Worm (Caenorhabditis elegans): ENCODE results near the gene clec-76.

clec-76 gene

DNA sequence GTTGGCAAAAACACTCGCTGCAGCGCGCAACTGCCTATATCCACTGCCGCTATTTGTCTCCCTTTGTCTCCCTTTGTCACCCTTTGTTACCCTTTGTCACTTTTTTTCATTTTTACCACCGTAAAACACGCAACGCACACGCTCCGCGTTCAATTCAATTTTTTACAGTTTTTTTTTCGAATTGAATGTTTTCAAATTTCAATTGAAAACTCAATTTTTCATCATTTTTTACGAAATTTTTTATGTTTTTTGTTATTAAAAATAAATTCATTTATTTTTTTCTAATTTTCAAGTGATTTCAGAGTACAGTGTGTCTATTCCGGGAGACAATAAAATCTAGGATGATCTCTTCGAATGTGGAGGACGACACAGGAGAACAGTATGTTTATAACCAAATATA lies 22.0 kb upstream of the clec-76 start, which contains the start of gene Y46C8AL.11:
Gene Y46C8AL.11, plus strand, starts transcription at position 301 of the 400 bp plus-strand sequence.
- TF ChIP-seq ztf-29 (GFP tag; IDR thresholded peaks at IDR 0.05), result no peak
- TF ChIP-seq klf-2 (GFP tag; conservative IDR thresholded peaks at IDR 0.05), result no peak
- no peak for TF ChIP-seq T22C8.4 (GFP tag; IDR thresholded peaks at IDR 0.05)
- no peak for TF ChIP-seq med-1 (GFP tag; optimal IDR thresholded peaks at IDR 0.05; ENCODE audit: insufficient read depth)
- TF ChIP-seq ztf-23 (GFP tag; IDR thresholded peaks at IDR 0.05), result no peak
- TF ChIP-seq tab-1 (GFP tag; IDR thresholded peaks at IDR 0.05), result no peak
- no peak for TF ChIP-seq flt-1 (GFP tag; IDR thresholded peaks at IDR 0.05)
- TF ChIP-seq cog-1 (tag; optimal IDR thresholded peaks at IDR 0.05), result no peak
- no peak for TF ChIP-seq ref-1 (GFP tag; conservative IDR thresholded peaks at IDR 0.05)

DNA sequence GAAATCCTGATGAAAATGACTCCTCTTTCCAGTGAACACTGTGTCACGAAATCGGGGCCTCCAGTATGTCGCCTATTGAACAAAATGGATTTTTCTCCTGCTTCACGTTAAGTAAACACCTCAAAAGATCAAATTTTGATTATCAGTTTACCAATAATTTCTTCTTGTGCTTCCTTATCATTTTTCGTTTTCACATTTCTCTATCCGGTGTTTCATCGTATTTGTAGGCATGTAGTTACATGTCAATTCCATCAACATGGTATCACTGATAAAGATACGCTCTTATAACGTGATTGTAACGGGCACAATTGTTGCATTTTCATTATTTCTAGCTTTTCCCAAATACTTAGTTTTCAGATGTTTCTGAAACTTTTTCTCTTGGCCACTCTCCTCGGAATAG lies 20.6 kb upstream of the clec-76 start, which contains the start of gene clec-72:
Gene clec-72, plus strand, starts transcription at position 358 of the 400 bp plus-strand sequence.
- no peak for TF ChIP-seq flt-1 (GFP tag; IDR thresholded peaks at IDR 0.05)
- no peak for TF ChIP-seq tab-1 (GFP tag; IDR thresholded peaks at IDR 0.05)
- no peak for TF ChIP-seq T22C8.4 (GFP tag; IDR thresholded peaks at IDR 0.05)
- TF ChIP-seq ref-1 (GFP tag; conservative IDR thresholded peaks at IDR 0.05), result no peak

DNA sequence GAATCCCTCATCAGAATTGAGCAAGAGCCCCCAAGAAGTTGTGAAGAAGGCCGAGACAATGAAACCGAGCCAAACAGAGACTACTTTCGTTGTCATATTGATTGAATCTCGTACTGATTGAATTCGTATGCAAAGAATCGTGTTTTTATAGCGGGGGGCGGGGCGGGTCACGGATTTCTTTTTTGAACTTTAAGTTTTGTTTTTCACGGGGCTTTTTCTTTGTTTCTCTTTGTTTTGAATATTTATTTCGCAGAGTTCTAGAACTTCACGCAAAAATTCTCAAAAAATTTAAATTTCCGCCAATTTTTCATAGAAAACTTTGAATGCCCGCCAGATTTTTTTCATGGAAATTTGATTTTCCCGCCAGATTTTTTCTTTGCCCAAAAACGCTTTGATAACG lies 9.0 kb upstream of the clec-76 start, which contains the start of gene clec-73:
Gene clec-73, minus strand, starts transcription at position 101 of the 400 bp plus-strand sequence.
- no peak for TF ChIP-seq ztf-29 (GFP tag; IDR thresholded peaks at IDR 0.05)
- no peak for TF ChIP-seq ztf-23 (GFP tag; IDR thresholded peaks at IDR 0.05)
- no peak for TF ChIP-seq cog-1 (tag; optimal IDR thresholded peaks at IDR 0.05)
- TF ChIP-seq med-1 (GFP tag; optimal IDR thresholded peaks at IDR 0.05; ENCODE audit: insufficient read depth), result no peak
- TF ChIP-seq klf-2 (GFP tag; conservative IDR thresholded peaks at IDR 0.05), result no peak
- TF ChIP-seq flt-1 (GFP tag; IDR thresholded peaks at IDR 0.05), result no peak
- TF ChIP-seq ref-1 (GFP tag; conservative IDR thresholded peaks at IDR 0.05), result no peak
- no peak for TF ChIP-seq tab-1 (GFP tag; IDR thresholded peaks at IDR 0.05)
- no peak for TF ChIP-seq T22C8.4 (GFP tag; IDR thresholded peaks at IDR 0.05)

DNA sequence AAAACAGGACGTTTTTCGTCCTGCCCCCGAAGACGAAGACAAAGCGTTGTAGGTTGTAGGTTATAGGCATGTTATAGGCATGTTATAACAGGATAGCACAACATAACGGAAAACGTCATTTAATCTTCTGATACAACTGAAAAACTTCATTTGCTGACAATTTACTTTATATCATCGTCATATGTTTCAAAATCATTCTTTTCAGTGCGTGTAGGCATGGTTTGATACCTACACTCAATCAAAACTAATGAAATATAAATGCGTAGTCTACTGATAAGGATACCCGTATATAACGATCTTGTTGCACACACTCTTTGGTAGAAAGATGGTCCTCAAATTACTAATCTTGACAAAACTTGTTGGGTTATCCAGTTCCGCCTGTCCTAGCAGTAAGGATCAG lies 8.3 kb upstream of the clec-76 start, which contains the start of gene clec-74:
Gene clec-74, plus strand, starts transcription at position 301 of the 400 bp plus-strand sequence.
- no peak for TF ChIP-seq med-1 (GFP tag; optimal IDR thresholded peaks at IDR 0.05; ENCODE audit: insufficient read depth)
- no peak for TF ChIP-seq ztf-29 (GFP tag; IDR thresholded peaks at IDR 0.05)
- no peak for TF ChIP-seq flt-1 (GFP tag; IDR thresholded peaks at IDR 0.05)
- no peak for TF ChIP-seq ztf-23 (GFP tag; IDR thresholded peaks at IDR 0.05)
- TF ChIP-seq ref-1 (GFP tag; conservative IDR thresholded peaks at IDR 0.05), result no peak
- TF ChIP-seq tab-1 (GFP tag; IDR thresholded peaks at IDR 0.05), result no peak

DNA sequence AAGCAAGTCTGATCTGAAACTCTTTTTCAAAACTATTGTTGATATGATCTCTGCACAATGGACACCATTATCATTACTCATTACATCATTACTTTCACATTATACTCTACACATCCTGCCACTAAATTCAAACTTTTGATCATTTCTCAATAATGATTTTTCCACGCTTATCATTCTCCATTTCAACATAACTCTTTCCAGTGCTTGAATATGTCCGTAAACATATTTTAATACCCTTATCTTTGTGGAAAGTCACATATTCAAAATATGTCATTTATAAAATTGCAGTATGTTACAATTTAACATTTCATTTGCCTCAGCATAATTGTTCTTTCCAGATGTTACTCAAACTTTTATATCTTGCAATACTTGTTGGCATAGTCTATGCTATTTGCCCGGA lies 4.7 kb upstream of the clec-76 start, which contains the start of gene clec-75:
Gene clec-75, plus strand, starts transcription at position 339 of the 400 bp plus-strand sequence.
- TF ChIP-seq ref-1 (GFP tag; conservative IDR thresholded peaks at IDR 0.05) (no peak), flt-1 (GFP tag; IDR thresholded peaks at IDR 0.05) (no peak), ztf-29 (GFP tag; IDR thresholded peaks at IDR 0.05) (no peak), ztf-23 (GFP tag; IDR thresholded peaks at IDR 0.05) (no peak), tab-1 (GFP tag; IDR thresholded peaks at IDR 0.05) (no peak), T22C8.4 (GFP tag; IDR thresholded peaks at IDR 0.05) (no peak), med-1 (GFP tag; optimal IDR thresholded peaks at IDR 0.05; ENCODE audit: insufficient read depth) (no peak)

DNA sequence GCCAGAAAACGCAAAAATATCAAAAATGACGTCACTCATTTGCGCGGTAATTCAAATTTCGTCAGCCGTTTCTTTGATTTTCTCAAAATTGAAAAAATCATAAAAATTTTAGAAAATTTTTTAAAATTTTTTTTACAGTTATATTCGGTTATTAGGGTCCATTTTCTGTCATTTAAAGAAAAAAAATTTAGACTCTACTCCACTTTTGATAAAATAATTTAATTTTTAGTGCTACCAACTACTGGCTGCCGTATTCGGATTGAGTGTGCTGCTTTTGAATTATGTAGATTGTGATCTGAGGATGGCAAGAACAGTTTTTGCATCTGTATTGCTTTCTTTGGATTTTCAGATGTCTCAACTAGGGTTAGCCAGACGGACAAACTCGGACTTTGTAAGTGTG lies 2.5 kb upstream of the clec-76 start, which contains the start of gene Y46C8AM.1:
Gene Y46C8AM.1, plus strand, starts transcription at position 301 of the 400 bp plus-strand sequence.
- TF ChIP-seq ztf-23 (GFP tag; IDR thresholded peaks at IDR 0.05) (no peak), med-1 (GFP tag; optimal IDR thresholded peaks at IDR 0.05; ENCODE audit: insufficient read depth) (no peak), tab-1 (GFP tag; IDR thresholded peaks at IDR 0.05) (no peak), ztf-29 (GFP tag; IDR thresholded peaks at IDR 0.05) (no peak), T22C8.4 (GFP tag; IDR thresholded peaks at IDR 0.05) (no peak), cog-1 (tag; optimal IDR thresholded peaks at IDR 0.05) (no peak), ref-1 (GFP tag; conservative IDR thresholded peaks at IDR 0.05) (no peak), flt-1 (GFP tag; IDR thresholded peaks at IDR 0.05) (no peak), klf-2 (GFP tag; conservative IDR thresholded peaks at IDR 0.05) (no peak)

DNA sequence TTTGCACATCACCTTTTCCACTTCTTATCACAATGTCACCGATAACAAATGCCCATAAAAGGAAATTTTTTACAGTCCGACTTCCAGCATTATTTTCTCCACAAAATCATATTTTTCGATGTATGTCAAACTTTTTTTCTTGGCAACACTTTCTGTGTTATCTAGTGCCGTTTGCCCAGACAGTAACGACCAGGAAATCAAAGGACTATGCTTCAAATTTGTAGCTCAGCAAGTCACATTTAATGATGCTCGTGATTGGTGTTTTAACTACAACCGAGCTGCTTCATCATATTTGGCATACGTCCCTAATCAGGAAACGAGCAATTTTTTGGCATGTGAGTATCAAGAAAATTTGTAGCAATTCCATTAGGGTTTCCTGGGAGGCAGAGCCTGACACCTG lies 1.5 kb upstream of the clec-76 start:
- no peak for TF ChIP-seq flt-1 (GFP tag; IDR thresholded peaks at IDR 0.05)
- TF ChIP-seq cog-1 (tag; optimal IDR thresholded peaks at IDR 0.05), result no peak
- TF ChIP-seq ztf-29 (GFP tag; IDR thresholded peaks at IDR 0.05), result no peak
- TF ChIP-seq klf-2 (GFP tag; conservative IDR thresholded peaks at IDR 0.05), result no peak

DNA sequence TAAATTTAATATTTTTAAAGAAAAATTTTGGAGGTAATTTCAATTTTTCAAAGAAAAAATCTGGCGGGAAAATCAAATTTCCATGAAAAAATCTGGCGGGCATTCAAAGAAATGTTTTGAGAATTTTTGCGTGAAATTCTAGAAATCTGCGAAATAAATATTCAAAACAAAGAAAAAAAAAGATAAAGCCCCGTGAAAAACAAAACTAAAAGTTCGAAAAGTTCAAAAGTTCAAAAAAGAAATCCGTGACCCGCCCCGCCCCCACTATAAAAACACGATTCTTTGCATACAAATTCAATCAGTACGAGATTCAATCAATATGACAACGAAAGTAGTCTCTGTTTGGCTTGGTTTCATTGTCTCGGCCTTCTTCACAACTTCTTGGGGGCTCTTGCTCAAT lies 8.0 kb downstream of the clec-76 start, which contains the start of gene clec-79:
Gene clec-79, plus strand, starts transcription at position 301 of the 400 bp plus-strand sequence.
- TF ChIP-seq ztf-29 (GFP tag; IDR thresholded peaks at IDR 0.05) (no peak), flt-1 (GFP tag; IDR thresholded peaks at IDR 0.05) (no peak), cog-1 (tag; optimal IDR thresholded peaks at IDR 0.05) (no peak), med-1 (GFP tag; optimal IDR thresholded peaks at IDR 0.05; ENCODE audit: insufficient read depth) (no peak), ref-1 (GFP tag; conservative IDR thresholded peaks at IDR 0.05) (no peak), ztf-23 (GFP tag; IDR thresholded peaks at IDR 0.05) (no peak), tab-1 (GFP tag; IDR thresholded peaks at IDR 0.05) (no peak), T22C8.4 (GFP tag; IDR thresholded peaks at IDR 0.05) (no peak), klf-2 (GFP tag; conservative IDR thresholded peaks at IDR 0.05) (no peak)

DNA sequence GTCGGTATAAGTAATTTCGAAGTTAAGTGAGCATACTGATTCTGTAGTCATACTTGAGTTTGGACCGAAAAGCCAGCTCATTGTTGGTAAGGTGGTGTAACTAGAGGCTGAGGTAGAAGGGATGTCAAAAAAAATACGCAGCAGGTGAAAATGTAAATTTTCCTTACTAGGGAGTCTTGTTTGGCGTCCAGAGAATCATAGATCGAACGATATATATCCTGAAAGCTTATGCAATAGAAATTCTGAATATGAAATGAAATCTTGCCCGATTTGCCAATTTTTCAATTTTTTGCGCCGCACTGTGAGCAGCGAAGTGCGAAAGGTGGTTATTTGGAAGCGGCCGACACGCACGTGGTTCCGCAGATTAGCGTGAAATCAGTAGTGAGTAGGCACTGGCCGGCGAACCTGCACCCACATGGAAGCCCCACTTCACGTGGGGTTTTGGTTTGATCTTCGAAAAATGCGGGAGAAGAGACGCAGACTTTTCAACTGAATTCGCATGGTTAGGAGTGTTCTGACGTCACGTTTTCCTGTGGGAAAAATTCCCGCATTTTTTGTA lies 13.0 kb downstream of the clec-76 start, which contains the start of gene srh-220:
Gene srh-220, minus strand, starts transcription at position 51 of the 559 bp plus-strand sequence.
- TF ChIP-seq ztf-29 (GFP tag; IDR thresholded peaks at IDR 0.05) (no peak), T22C8.4 (GFP tag; IDR thresholded peaks at IDR 0.05) (no peak), ztf-23 (GFP tag; IDR thresholded peaks at IDR 0.05) (no peak), tab-1 (GFP tag; IDR thresholded peaks at IDR 0.05) (no peak), cog-1 (tag; optimal IDR thresholded peaks at IDR 0.05) (no peak), ref-1 (GFP tag; conservative IDR thresholded peaks at IDR 0.05) (no peak), klf-2 (GFP tag; conservative IDR thresholded peaks at IDR 0.05) (no peak), flt-1 (GFP tag; IDR thresholded peaks at IDR 0.05) (no peak), med-1 (GFP tag; optimal IDR thresholded peaks at IDR 0.05; ENCODE audit: insufficient read depth) (no peak)

DNA sequence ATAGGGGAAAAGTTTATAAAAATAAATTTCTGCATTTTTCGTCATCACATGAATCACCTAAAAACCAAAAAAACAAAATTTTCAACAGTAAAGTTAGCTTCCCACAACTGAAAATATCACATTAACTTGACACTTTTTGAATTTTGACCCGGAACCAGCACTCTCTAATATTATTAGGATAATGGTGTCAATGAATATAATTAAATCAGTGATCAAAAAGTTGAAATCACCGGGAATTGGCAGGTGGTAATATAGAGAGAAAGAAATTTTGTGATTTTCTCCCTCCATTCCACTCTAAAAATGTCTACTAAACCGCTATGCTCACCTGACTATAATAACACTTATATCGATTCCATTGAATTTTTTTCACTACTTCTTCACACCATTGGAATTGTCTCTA lies 14.5 kb downstream of the clec-76 start, which contains the start of gene srh-222:
Gene srh-222, plus strand, starts transcription at position 301 of the 400 bp plus-strand sequence.
- TF ChIP-seq ztf-29 (GFP tag; IDR thresholded peaks at IDR 0.05), result no peak
- TF ChIP-seq flt-1 (GFP tag; IDR thresholded peaks at IDR 0.05), result no peak
- no peak for TF ChIP-seq cog-1 (tag; optimal IDR thresholded peaks at IDR 0.05)
- TF ChIP-seq ztf-23 (GFP tag; IDR thresholded peaks at IDR 0.05), result no peak
- TF ChIP-seq tab-1 (GFP tag; IDR thresholded peaks at IDR 0.05), result no peak
- TF ChIP-seq T22C8.4 (GFP tag; IDR thresholded peaks at IDR 0.05), result no peak
- TF ChIP-seq klf-2 (GFP tag; conservative IDR thresholded peaks at IDR 0.05), result no peak
- no peak for TF ChIP-seq ref-1 (GFP tag; conservative IDR thresholded peaks at IDR 0.05)
- TF ChIP-seq med-1 (GFP tag; optimal IDR thresholded peaks at IDR 0.05; ENCODE audit: insufficient read depth), result no peak

All from whole organism, midembryonic.